Fruit fly (Drosophila melanogaster): ENCODE measurements around the gene CG11710.

The CG11710 gene

DNA sequence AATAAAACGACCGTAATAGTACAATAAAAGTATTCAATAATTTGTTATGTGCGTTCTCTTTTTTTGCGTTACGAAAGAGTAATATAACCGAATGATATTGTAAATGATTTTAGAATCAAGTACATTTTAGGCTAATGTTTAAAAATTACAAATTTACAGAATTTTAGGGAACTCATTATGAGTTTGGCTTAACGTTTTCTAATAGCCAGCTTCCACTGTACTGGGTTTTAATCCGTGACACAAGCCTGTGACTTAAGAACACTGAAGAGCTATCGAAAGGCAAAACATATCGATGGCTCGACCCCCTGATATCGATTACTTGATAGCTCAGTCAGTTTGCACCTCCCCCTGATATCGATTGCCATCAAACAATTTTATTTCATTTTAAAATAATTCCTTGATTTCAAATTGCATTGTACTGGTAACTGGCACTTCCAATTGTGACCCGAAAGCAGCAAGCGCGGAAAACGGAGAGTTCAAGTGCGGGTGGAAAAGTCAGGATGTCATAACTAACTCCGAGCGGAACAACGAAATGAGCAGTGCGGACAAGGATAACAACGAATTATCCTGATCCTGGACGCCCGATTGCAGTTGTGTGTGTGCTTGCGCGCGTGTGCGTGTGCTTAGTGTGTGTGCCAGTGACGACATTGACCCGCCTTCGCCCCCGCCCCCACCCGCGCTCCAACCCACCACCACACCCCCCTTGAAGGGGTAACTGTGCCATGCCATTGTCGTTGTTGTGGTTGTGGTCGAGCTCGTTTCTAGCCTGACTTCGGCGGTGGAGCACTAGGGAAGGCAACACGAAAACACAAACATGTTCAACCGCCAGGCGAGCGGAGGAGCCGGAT is 35.2 kb downstream of the CG11710 start, which contains the start of gene HERC2:
HERC2 (plus strand) TSS at position 330 of the 848 bp plus-strand sequence.
- TF ChIP-seq ttk (optimal IDR thresholded peaks at IDR 0.05) (no peak), Myc (optimal IDR thresholded peaks at IDR 0.05) (no peak), h (optimal IDR thresholded peaks at IDR 0.05) (no peak), psq (optimal IDR thresholded peaks at IDR 0.05) (no peak), insv (optimal IDR thresholded peaks at IDR 0.05) (no peak), Sin3A (optimal IDR thresholded peaks at IDR 0.05) (no peak)

DNA sequence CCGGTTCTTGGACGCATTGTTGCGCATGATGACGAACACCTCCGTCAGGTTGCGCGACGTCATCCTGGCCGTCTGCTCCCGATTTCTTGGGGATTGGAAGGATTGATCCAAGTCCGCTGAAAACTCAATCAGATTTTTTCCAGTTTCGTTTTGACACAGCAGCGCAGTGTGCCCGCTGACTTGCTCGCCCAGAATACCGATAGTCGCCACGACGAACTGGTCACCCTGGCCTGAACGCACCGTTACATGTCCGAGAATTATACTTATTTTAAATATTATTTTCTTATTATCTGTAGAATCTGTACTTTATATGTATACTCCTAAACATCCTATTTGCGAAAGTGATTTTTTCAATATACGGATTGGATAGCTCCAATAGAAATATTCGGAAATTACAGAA is 35.9 kb downstream of the CG11710 start, which contains the start of gene Syx16:
Syx16 (minus strand) TSS at position 172 of the 400 bp plus-strand sequence.
- TF ChIP-seq psq (optimal IDR thresholded peaks at IDR 0.05) = no peak
- no peak for TF ChIP-seq h (optimal IDR thresholded peaks at IDR 0.05)
- no peak for TF ChIP-seq insv (optimal IDR thresholded peaks at IDR 0.05)
- TF ChIP-seq ttk (optimal IDR thresholded peaks at IDR 0.05) = no peak
- TF ChIP-seq Myc (optimal IDR thresholded peaks at IDR 0.05) = no peak
- no peak for TF ChIP-seq Sin3A (optimal IDR thresholded peaks at IDR 0.05)

DNA sequence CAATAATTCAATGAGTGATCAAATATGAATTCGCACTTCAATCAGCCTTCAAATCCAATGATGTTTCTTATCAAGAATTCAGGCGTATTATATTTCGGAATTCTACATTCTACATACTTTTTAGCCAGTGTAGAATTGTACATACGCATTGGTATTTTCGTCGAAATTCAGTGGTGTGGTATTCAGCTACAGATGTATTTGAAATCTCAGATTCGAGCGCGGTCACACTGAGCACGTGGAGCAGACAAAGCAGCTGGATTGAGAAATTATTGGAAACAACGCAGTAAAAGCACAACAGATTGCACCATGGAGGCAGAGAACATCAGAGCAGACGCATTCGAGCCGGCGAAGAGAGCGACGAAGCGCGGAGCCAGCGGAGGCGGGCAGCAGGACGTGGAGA is 38.2 kb downstream of the CG11710 start:
- TF ChIP-seq Sin3A (optimal IDR thresholded peaks at IDR 0.05) (no peak), h (optimal IDR thresholded peaks at IDR 0.05) (no peak), psq (optimal IDR thresholded peaks at IDR 0.05) (no peak), Myc (optimal IDR thresholded peaks at IDR 0.05) (no peak), insv (optimal IDR thresholded peaks at IDR 0.05) (no peak), ttk (optimal IDR thresholded peaks at IDR 0.05) (no peak)

DNA sequence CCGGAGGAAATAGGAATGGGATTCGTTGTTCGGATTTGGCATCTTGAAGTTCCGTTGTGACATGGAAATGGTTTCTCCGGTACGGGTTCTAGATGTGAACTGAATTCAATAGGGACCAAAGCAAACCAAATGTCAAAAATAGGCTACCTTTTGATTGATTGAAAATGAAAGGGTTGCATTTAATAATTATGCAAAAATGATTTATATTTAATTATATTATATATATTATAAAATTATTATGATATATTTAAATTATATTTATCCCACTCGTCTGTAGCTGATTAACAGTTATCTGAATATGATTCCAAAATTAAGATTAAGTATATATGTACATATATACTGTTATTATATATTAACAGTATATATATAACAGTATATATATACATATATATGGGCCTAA is 38.8 kb downstream of the CG11710 start, which contains the start of gene jb:
jb (minus strand) TSS at position 101 of the 400 bp plus-strand sequence.
- TF ChIP-seq Sin3A (optimal IDR thresholded peaks at IDR 0.05) (no peak), psq (optimal IDR thresholded peaks at IDR 0.05) (no peak), ttk (optimal IDR thresholded peaks at IDR 0.05) (no peak), h (optimal IDR thresholded peaks at IDR 0.05) (no peak), insv (optimal IDR thresholded peaks at IDR 0.05) (no peak), Myc (optimal IDR thresholded peaks at IDR 0.05) (no peak)

DNA sequence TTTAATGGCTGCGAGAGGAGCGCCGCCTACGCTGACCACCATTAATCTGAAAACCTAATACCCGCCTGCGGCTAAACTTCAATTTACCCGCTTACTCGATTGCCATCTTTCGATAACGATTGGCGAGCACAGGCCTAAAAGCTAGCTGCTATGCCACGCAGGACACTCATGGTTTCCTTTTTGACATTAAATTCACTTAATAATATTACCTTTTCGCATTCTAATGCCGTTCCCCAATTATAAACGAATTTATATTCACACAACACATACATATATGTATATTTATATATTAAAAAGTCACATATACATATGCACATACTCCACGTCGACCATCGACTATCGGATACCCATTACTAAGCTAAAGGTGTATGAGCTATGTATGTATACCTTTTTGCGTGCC is 39.8 kb downstream of the CG11710 start:
- TF ChIP-seq h (optimal IDR thresholded peaks at IDR 0.05) (no peak), insv (optimal IDR thresholded peaks at IDR 0.05) (no peak), psq (optimal IDR thresholded peaks at IDR 0.05) (no peak), Sin3A (optimal IDR thresholded peaks at IDR 0.05) (no peak), Myc (optimal IDR thresholded peaks at IDR 0.05) (no peak), ttk (optimal IDR thresholded peaks at IDR 0.05) (no peak)

DNA sequence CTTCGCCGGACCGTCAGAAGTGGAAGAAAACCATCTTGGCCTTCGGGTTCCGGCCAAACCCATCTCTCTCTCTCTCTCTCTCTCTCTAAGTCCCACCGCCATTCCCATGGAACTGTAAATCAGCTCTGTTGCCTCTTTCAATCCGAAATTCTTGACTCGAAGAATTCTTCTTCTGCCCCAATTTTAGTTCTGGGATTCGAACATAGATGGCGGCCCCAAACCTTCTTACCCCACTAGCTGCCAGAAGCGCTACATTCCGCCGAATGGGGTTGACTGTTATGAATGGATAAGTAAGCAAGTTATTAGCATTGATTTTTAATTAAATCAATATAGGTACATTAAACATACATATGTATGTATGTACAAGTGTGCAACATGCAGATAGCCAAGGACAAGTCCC is 43.6 kb downstream of the CG11710 start:
- no peak for TF ChIP-seq insv (optimal IDR thresholded peaks at IDR 0.05)
- no peak for TF ChIP-seq Sin3A (optimal IDR thresholded peaks at IDR 0.05)
- TF ChIP-seq Myc (optimal IDR thresholded peaks at IDR 0.05) = no peak
- TF ChIP-seq psq (optimal IDR thresholded peaks at IDR 0.05) = no peak
- TF ChIP-seq ttk (optimal IDR thresholded peaks at IDR 0.05) = no peak
- TF ChIP-seq h (optimal IDR thresholded peaks at IDR 0.05) = no peak
